Worm (Caenorhabditis elegans): ENCODE measurements around the gene C28D4.18.

DNA sequence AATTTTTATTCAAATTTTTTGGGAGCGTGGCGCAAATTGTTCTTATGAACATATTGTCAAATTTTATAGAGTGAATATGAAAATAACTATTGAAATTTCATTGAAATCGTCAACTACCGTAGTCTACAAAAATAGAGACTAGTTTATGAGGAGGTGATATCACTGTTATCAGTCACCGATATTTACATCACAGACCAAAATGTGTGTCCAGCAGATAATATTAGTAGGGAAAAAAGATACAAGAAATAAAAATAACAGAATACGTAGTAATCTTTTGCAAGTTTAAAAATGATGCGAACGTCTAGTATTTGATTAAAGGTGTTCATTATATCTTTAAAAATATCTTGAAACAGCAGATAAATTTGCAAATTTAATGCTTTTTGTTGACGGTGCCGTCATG lies 45.8 kb upstream of the C28D4.18 start:
- TF ChIP-seq W03F9.2 (tag; optimal IDR thresholded peaks at IDR 0.05) (no peak), him-1 (tag; optimal IDR thresholded peaks at IDR 0.05) (no peak), dao-5 (tag; optimal IDR thresholded peaks at IDR 0.05) (no peak)

All from whole organism, L4/young adult.